Fruit fly (Drosophila melanogaster) whole organism: ENCODE measurements around the gene nrv1.

Experiments used
- CG8478 ChIP-seq: fragments of >200 bp; optimal IDR thresholded peaks from 2 replicates; lab custom pipeline; 2018; ENCODE audit warnings: inconsistent platforms
- Dll ChIP-seq: fragments of >200 bp; optimal IDR thresholded peaks from 2 replicates; lab custom pipeline; 2017
- EcR ChIP-seq, 2 experiments: fragments of >200 bp; optimal IDR thresholded peaks; 2 replicates each; lab custom pipeline; 2017; ENCODE audit warnings: missing biosample characterization in 2 of 2, missing genetic modification characterization in 2 of 2, missing genetic modification reagents in 2 of 2
- pan ChIP-seq: fragments of >200 bp; optimal IDR thresholded peaks from 2 replicates; lab custom pipeline; 2017
- psq ChIP-seq: fragments of >200 bp; optimal IDR thresholded peaks from 2 replicates; lab custom pipeline; 2017
- usp ChIP-seq: fragments of >200 bp; optimal IDR thresholded peaks from 2 replicates; lab custom pipeline; 2017; ENCODE audit warnings: missing biosample characterization, missing genetic modification characterization, mixed read lengths

DNA sequence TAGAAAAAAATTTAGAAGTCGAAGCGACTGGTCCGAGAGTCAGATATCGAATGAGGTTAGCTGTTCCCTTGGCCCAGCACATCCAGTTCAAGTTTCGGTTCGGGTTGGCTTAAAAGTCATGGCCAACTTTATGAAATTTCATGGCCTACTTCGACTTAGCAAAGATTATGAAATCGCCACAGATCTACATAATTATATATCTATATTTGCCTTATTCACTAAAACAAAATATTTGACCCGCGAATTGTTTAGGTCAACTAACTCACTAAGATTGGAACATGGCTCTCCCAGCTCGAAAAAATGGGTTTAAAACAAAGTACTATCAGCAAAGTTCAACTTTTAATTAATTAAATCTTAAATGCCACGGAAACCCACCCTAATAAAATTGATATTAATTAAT lies 14.1 kb upstream of the nrv1 start, which contains the start of gene CG17376:
- no peak for TF ChIP-seq Dll (lab: Kevin White, UChicago)
- TF ChIP-seq psq (lab: Kevin White, UChicago) = no peak
- no peak for TF ChIP-seq pan
- TF ChIP-seq usp (GFP tag; lab: Kevin White, UChicago) = no peak
- TF ChIP-seq EcR (GFP tag; optimal IDR thresholded peaks at IDR 0.05; lab: Kevin White, UChicago) = no peak
- TF ChIP-seq CG8478 (lab: Kevin White, UChicago) = no peak
